Fruit fly (Drosophila melanogaster) whole organism, embryonic: ENCODE results near the gene CG4218.

ENCODE experiments used
- C15 ChIP-seq: fragments of 200-800 bp; sonication (Bioruptor generic); IDR thresholded peaks from 3 replicates; pipeline ENCODE4 v1.3.6; 2022; ENCODE audit warnings: missing biosample characterization, missing genetic modification characterization
- CG1024 ChIP-seq: fragments of 200-800 bp; sonication (Bioruptor generic); IDR thresholded peaks from 2 replicates; pipeline ENCODE4 v1.3.6; 2022; ENCODE audit warnings: missing biosample characterization, missing genetic modification characterization
- CG10366 ChIP-seq: fragments of 200-800 bp; sonication (Bioruptor generic); IDR thresholded peaks from 2 replicates; pipeline ENCODE4 v1.3.6; 2022; ENCODE audit warnings: missing biosample characterization, missing genetic modification characterization
- CG10959 ChIP-seq: fragments of 200-800 bp; sonication (Bioruptor generic); IDR thresholded peaks from 2 replicates; pipeline ENCODE4 v1.3.6; 2022; ENCODE audit warnings: missing biosample characterization, missing genetic modification characterization
- CG1233 ChIP-seq: fragments of 200-800 bp; sonication (Bioruptor generic); optimal IDR thresholded peaks from 4 replicates; lab custom pipeline; 2018; ENCODE audit warnings: missing biosample characterization, mild to moderate bottlenecking, missing genetic modification characterization
- CG12391 ChIP-seq: fragments of 200-800 bp; sonication (Bioruptor generic); optimal IDR thresholded peaks from 3 replicates; lab custom pipeline; 2018; ENCODE audit warnings: missing biosample characterization, mild to moderate bottlenecking, missing genetic modification characterization, moderate library complexity
- CG13123 ChIP-seq: fragments of 200-800 bp; sonication (Bioruptor generic); optimal IDR thresholded peaks from 2 replicates; lab custom pipeline; 2016; ENCODE audit warnings: missing biosample characterization, missing genetic modification characterization
- CG13775 ChIP-seq: fragments of 200-800 bp; sonication (Bioruptor generic); optimal IDR thresholded peaks from 3 replicates; lab custom pipeline; 2017; ENCODE audit warnings: missing biosample characterization, mild to moderate bottlenecking, missing genetic modification characterization
- CG14965 ChIP-seq: fragments of 200-800 bp; sonication (Bioruptor generic); optimal IDR thresholded peaks from 2 replicates; lab custom pipeline; 2016; ENCODE audit warnings: missing biosample characterization, missing genetic modification characterization, borderline replicate concordance
- CG15601 ChIP-seq: fragments of 200-800 bp; sonication (Bioruptor generic); optimal IDR thresholded peaks from 3 replicates; lab custom pipeline; 2019; ENCODE audit warnings: missing biosample characterization, mild to moderate bottlenecking, missing genetic modification characterization, moderate library complexity
- CG1603 ChIP-seq: fragments of 200-800 bp; sonication (Bioruptor generic); optimal IDR thresholded peaks from 2 replicates; lab custom pipeline; 2019; ENCODE audit warnings: missing biosample characterization, mild to moderate bottlenecking, missing genetic modification characterization, moderate library complexity
- CG16813 ChIP-seq: fragments of 200-800 bp; sonication (Bioruptor generic); IDR thresholded peaks from 3 replicates; pipeline ENCODE4 v1.3.6; 2022; ENCODE audit warnings: missing biosample characterization, missing genetic modification characterization; ENCODE audit not compliant: partially characterized antibody
- CG18599 ChIP-seq: fragments of 200-800 bp; sonication (Bioruptor generic); optimal IDR thresholded peaks from 3 replicates; lab custom pipeline; 2017; ENCODE audit warnings: missing biosample characterization, missing genetic modification characterization, mild to moderate bottlenecking, moderate library complexity, missing genetic modification reagents
- CG18619 ChIP-seq: fragments of 200-800 bp; sonication (Bioruptor generic); optimal IDR thresholded peaks from 3 replicates; lab custom pipeline; 2017; ENCODE audit warnings: missing biosample characterization, mild to moderate bottlenecking, missing genetic modification characterization
- CG2199 ChIP-seq: fragments of 200-800 bp; sonication (Bioruptor generic); IDR thresholded peaks from 3 replicates; pipeline ENCODE4 v1.3.6; 2022; ENCODE audit warnings: missing biosample characterization, missing genetic modification characterization
- CG30431 ChIP-seq: fragments of 200-800 bp; sonication (Bioruptor generic); optimal IDR thresholded peaks from 2 replicates; lab custom pipeline; 2017; ENCODE audit warnings: missing biosample characterization, missing genetic modification characterization
- CG33213 ChIP-seq: fragments of 200-800 bp; sonication (Bioruptor generic); optimal IDR thresholded peaks from 3 replicates; lab custom pipeline; 2016; ENCODE audit warnings: missing biosample characterization, missing genetic modification characterization
- CG3838 ChIP-seq: fragments of 200-800 bp; sonication (Bioruptor generic); optimal IDR thresholded peaks from 3 replicates; lab custom pipeline; 2016; ENCODE audit warnings: missing biosample characterization, missing genetic modification characterization
- CG4854 ChIP-seq: fragments of 200-800 bp; sonication (Bioruptor generic); optimal IDR thresholded peaks from 2 replicates; lab custom pipeline; 2016; ENCODE audit warnings: missing biosample characterization, missing genetic modification characterization, inconsistent platforms
- CG7928 ChIP-seq: fragments of 200-800 bp; sonication (Bioruptor generic); optimal IDR thresholded peaks from 2 replicates; lab custom pipeline; 2017; ENCODE audit warnings: missing biosample characterization, mild to moderate bottlenecking, missing genetic modification characterization
- CG8089 ChIP-seq: fragments of 200-800 bp; sonication (Bioruptor generic); optimal IDR thresholded peaks from 3 replicates; lab custom pipeline; 2016; ENCODE audit warnings: missing biosample characterization, missing genetic modification characterization
- CG8388 ChIP-seq: fragments of 200-800 bp; sonication (Bioruptor generic); optimal IDR thresholded peaks from 2 replicates; lab custom pipeline; 2019; ENCODE audit warnings: missing biosample characterization, mild to moderate bottlenecking, missing genetic modification characterization, moderate library complexity
- CG9609 ChIP-seq: fragments of 200-800 bp; sonication (Bioruptor generic); optimal IDR thresholded peaks from 3 replicates; lab custom pipeline; 2016; ENCODE audit warnings: missing biosample characterization, missing genetic modification characterization
- CG9876 ChIP-seq: fragments of 200-800 bp; sonication (Bioruptor generic); optimal IDR thresholded peaks from 2 replicates; lab custom pipeline; 2016; ENCODE audit warnings: missing biosample characterization, missing genetic modification characterization
- CkIIα-i1 ChIP-seq: fragments of 200-800 bp; sonication (Bioruptor generic); IDR thresholded peaks from 2 replicates; pipeline ENCODE4 v1.3.6; 2022; ENCODE audit warnings: missing biosample characterization, missing genetic modification characterization
- Drgx ChIP-seq: fragments of 200-800 bp; sonication (Bioruptor generic); IDR thresholded peaks from 2 replicates; pipeline ENCODE4 v1.3.6; 2022; ENCODE audit warnings: missing biosample characterization, missing genetic modification characterization
- E2f1 ChIP-seq: fragments of 200-800 bp; sonication (Bioruptor generic); IDR thresholded peaks from 2 replicates; pipeline ENCODE4 v1.3.6; 2022; ENCODE audit warnings: missing biosample characterization, missing genetic modification characterization
- Med ChIP-seq: fragments of 200-800 bp; sonication (Bioruptor generic); peaks from one replicate; lab custom pipeline; 2016; ENCODE audit warnings: missing biosample characterization, missing genetic modification characterization, mild to moderate bottlenecking, inconsistent platforms, moderate library complexity
- Nf-YB ChIP-seq: fragments of 200-800 bp; sonication (Bioruptor generic); optimal IDR thresholded peaks from 3 replicates; lab custom pipeline; 2019; ENCODE audit warnings: missing biosample characterization, mild to moderate bottlenecking, missing genetic modification characterization, moderate library complexity
- Opbp ChIP-seq: fragments of 200-800 bp; sonication (Bioruptor generic); IDR thresholded peaks from 3 replicates; pipeline ENCODE4 v1.3.6; 2022; ENCODE audit warnings: missing biosample characterization, missing genetic modification characterization; ENCODE audit not compliant: partially characterized antibody
- al ChIP-seq: fragments of 200-800 bp; sonication (Bioruptor generic); IDR thresholded peaks from 2 replicates; pipeline ENCODE4 v1.3.6; 2022; ENCODE audit warnings: missing biosample characterization, missing genetic modification characterization
- bab2 ChIP-seq: fragments of 200-800 bp; sonication (Bioruptor generic); optimal IDR thresholded peaks from 2 replicates; lab custom pipeline; 2016; ENCODE audit warnings: missing biosample characterization, missing genetic modification characterization
- bowl ChIP-seq: fragments of 200-800 bp; sonication (Bioruptor generic); IDR thresholded peaks from 2 replicates; pipeline ENCODE4 v1.3.6; 2022; ENCODE audit warnings: missing biosample characterization, missing genetic modification characterization
- cato ChIP-seq: fragments of 200-800 bp; sonication (Bioruptor generic); optimal IDR thresholded peaks from 2 replicates; lab custom pipeline; 2016; ENCODE audit warnings: missing biosample characterization, missing genetic modification characterization, borderline replicate concordance
- chn ChIP-seq: fragments of 200-800 bp; sonication (Bioruptor generic); optimal IDR thresholded peaks from 2 replicates; lab custom pipeline; 2016; ENCODE audit warnings: missing biosample characterization, missing genetic modification characterization
- crp ChIP-seq, 2 experiments: fragments of 200-800 bp; sonication (Bioruptor generic); optimal IDR thresholded peaks; 2 replicates in 1 of 2; 3 replicates in 1 of 2; lab custom pipeline; 2017; ENCODE audit warnings: missing biosample characterization in 2 of 2, missing genetic modification characterization in 2 of 2, mild to moderate bottlenecking in 1 of 2, moderate library complexity in 1 of 2
- fu2 ChIP-seq: fragments of 200-800 bp; sonication (Bioruptor generic); optimal IDR thresholded peaks from 2 replicates; lab custom pipeline; 2016; ENCODE audit warnings: missing biosample characterization, missing genetic modification characterization
- gsb ChIP-seq: fragments of 200-800 bp; sonication (Bioruptor generic); IDR thresholded peaks from 2 replicates; pipeline ENCODE4 v1.3.6; 2022; ENCODE audit warnings: missing biosample characterization, missing genetic modification characterization
- gt ChIP-seq: fragments of 200-800 bp; sonication (Bioruptor generic); IDR thresholded peaks from 2 replicates; pipeline ENCODE4 v1.3.6; 2022; ENCODE audit warnings: missing biosample characterization, missing genetic modification characterization
- h ChIP-seq: fragments of >200 bp; optimal IDR thresholded peaks from 2 replicates; lab custom pipeline; 2017
- klu ChIP-seq: fragments of 200-800 bp; sonication (Bioruptor generic); IDR thresholded peaks from 2 replicates; pipeline ENCODE4 v1.3.6; 2022; ENCODE audit warnings: missing biosample characterization, missing genetic modification characterization
- lab ChIP-seq: fragments of 200-800 bp; sonication (Bioruptor generic); optimal IDR thresholded peaks from 3 replicates; lab custom pipeline; 2017; ENCODE audit warnings: missing biosample characterization, missing genetic modification characterization, mild to moderate bottlenecking, moderate library complexity, missing genetic modification reagents
- mirr ChIP-seq: fragments of 200-800 bp; sonication (Bioruptor generic); optimal IDR thresholded peaks from 3 replicates; lab custom pipeline; 2018; ENCODE audit warnings: missing biosample characterization, mild to moderate bottlenecking, missing genetic modification characterization
- pho ChIP-seq: fragments of 200-800 bp; sonication (Bioruptor generic); optimal IDR thresholded peaks from 2 replicates; lab custom pipeline; 2016; ENCODE audit warnings: missing biosample characterization, missing genetic modification characterization
- pum ChIP-seq: fragments of 200-800 bp; sonication (Bioruptor generic); optimal IDR thresholded peaks from 2 replicates; lab custom pipeline; 2016; ENCODE audit warnings: missing biosample characterization, missing genetic modification characterization
- stc ChIP-seq: fragments of 200-800 bp; sonication (Bioruptor generic); IDR thresholded peaks from 2 replicates; pipeline ENCODE4 v1.3.6; 2022; ENCODE audit warnings: missing biosample characterization, missing genetic modification characterization
- usp ChIP-seq: fragments of >200 bp; optimal IDR thresholded peaks from 2 replicates; lab custom pipeline; 2017; ENCODE audit warnings: missing biosample characterization, missing genetic modification characterization
- vnd ChIP-seq: fragments of 200-800 bp; sonication (Bioruptor generic); IDR thresholded peaks from 3 replicates; pipeline ENCODE4 v1.3.6; 2022; ENCODE audit warnings: missing biosample characterization, missing genetic modification characterization; ENCODE audit not compliant: partially characterized antibody
- vvl ChIP-seq: fragments of 200-800 bp; sonication (Bioruptor generic); IDR thresholded peaks from 2 replicates; pipeline ENCODE4 v1.3.6; 2022; ENCODE audit warnings: missing biosample characterization, missing genetic modification characterization
- yki ChIP-seq: fragments of >200 bp; optimal IDR thresholded peaks from 3 replicates; lab custom pipeline; 2018
- z ChIP-seq: fragments of 200-800 bp; sonication (Bioruptor generic); IDR thresholded peaks from 3 replicates; pipeline ENCODE4 v1.3.6; 2022; ENCODE audit warnings: missing biosample characterization, missing genetic modification characterization

Gene CG4218

dm6 chr2L:14552141-14552748 lies 3.3 kb upstream of the CG4218 start (continued):
- no peak for TF ChIP-seq Opbp
- TF ChIP-seq usp (GFP tag; lab: Kevin White, UChicago), result no peak
- no peak for TF ChIP-seq pho (GFP tag; lab: Kevin White, UChicago)
- no peak for TF ChIP-seq CG2199 (GFP tag; lab: Robert Waterston, UW)
- TF ChIP-seq CG9876 (GFP tag; lab: Kevin White, UChicago), result peak; percentile 32
- TF ChIP-seq CG9609 (GFP tag; lab: Kevin White, UChicago), result peak; percentile 63
- TF ChIP-seq chn, result peak; percentile 17
- no peak for TF ChIP-seq al
- TF ChIP-seq CG16813 (GFP tag; lab: Robert Waterston, UW), result no peak
- TF ChIP-seq CG30431, result peak; percentile 65
- TF ChIP-seq cato, result peak; percentile 48
- TF ChIP-seq CG3838 (GFP tag; lab: Kevin White, UChicago), result peak; percentile 33
- TF ChIP-seq z (GFP tag; lab: Robert Waterston, UW), result 0 out of 3 replicates have a peak, but pooled peaks have one; percentile 32
- TF ChIP-seq fu2 (GFP tag; lab: Kevin White, UChicago), result no peak
- TF ChIP-seq pum (GFP tag; lab: Kevin White, UChicago), result peak; percentile 61
- TF ChIP-seq CkIIα-i1, result no peak
- TF ChIP-seq vvl (GFP tag; lab: Robert Waterston, UW), result peak; percentile 70
- peak; percentile 80 for TF ChIP-seq CG1603 (tag; lab: Kevin White, UChicago)
- TF ChIP-seq Nf-YB (GFP tag; lab: Kevin White, UChicago), result peak; percentile 43
- peak; percentile 62 for TF ChIP-seq Drgx (GFP tag; lab: Robert Waterston, UW)
- no peak for TF ChIP-seq gt
- peak; percentile 68 for TF ChIP-seq CG8388 (GFP tag; lab: Kevin White, UChicago)
- no peak for TF ChIP-seq CG7928
- TF ChIP-seq mirr (GFP tag; lab: Kevin White, UChicago), result no peak
- TF ChIP-seq klu (GFP tag; lab: Robert Waterston, UW), result no peak
- no peak for TF ChIP-seq vnd (GFP tag; lab: Robert Waterston, UW)
- no peak for TF ChIP-seq h (lab: Kevin White, UChicago)
- peak; percentile 90 for TF ChIP-seq Med (GFP tag; lab: Kevin White, UChicago)
- peak; percentile 48 for TF ChIP-seq CG10366
- peak; percentile 64 for TF ChIP-seq CG8089 (GFP tag; lab: Kevin White, UChicago)
- TF ChIP-seq yki, result no peak
- TF ChIP-seq crp (GFP tag; optimal IDR thresholded peaks at IDR 0.05; lab: Kevin White, UChicago), result no peak
- TF ChIP-seq lab (GFP tag; lab: Kevin White, UChicago), result peak; percentile 69
- TF ChIP-seq CG12391, result peak; percentile 75
- TF ChIP-seq CG18599 (GFP tag; lab: Kevin White, UChicago), result peak; percentile 73
- peak; percentile 8; the same call in 1 of the 2 replicates for TF ChIP-seq E2f1 (GFP tag; lab: Robert Waterston, UW)
- TF ChIP-seq C15 (GFP tag; lab: Robert Waterston, UW), result no peak
- no peak for TF ChIP-seq CG13123 (GFP tag; lab: Kevin White, UChicago)
- TF ChIP-seq CG15601, result peak; percentile 61
- peak; percentile 64 for TF ChIP-seq CG13775 (GFP tag; lab: Kevin White, UChicago)
- TF ChIP-seq bab2 (GFP tag; lab: Kevin White, UChicago), result peak; percentile 70
- TF ChIP-seq CG4854 (GFP tag; lab: Kevin White, UChicago), result peak; percentile 20
- no peak for TF ChIP-seq stc (GFP tag; lab: Robert Waterston, UW)
- TF ChIP-seq CG14965 (GFP tag; lab: Kevin White, UChicago), result peak; percentile 15
- no peak for TF ChIP-seq gsb
- TF ChIP-seq bowl (GFP tag; lab: Robert Waterston, UW), result no peak
- TF ChIP-seq CG18619, result peak; percentile 51
- TF ChIP-seq CG1024 (GFP tag; lab: Robert Waterston, UW), result no peak; the same call in 1 of the 2 replicates
- peak; percentile 70 for TF ChIP-seq CG10959 (GFP tag; lab: Robert Waterston, UW)
- peak; percentile 59 for TF ChIP-seq CG33213 (GFP tag; lab: Kevin White, UChicago)
- peak; percentile 25 for TF ChIP-seq CG1233 (GFP tag; lab: Kevin White, UChicago)
